Worm (Caenorhabditis elegans): Measurements from ENCODE around the gene C05E4.15.

Gene C05E4.15

DNA sequence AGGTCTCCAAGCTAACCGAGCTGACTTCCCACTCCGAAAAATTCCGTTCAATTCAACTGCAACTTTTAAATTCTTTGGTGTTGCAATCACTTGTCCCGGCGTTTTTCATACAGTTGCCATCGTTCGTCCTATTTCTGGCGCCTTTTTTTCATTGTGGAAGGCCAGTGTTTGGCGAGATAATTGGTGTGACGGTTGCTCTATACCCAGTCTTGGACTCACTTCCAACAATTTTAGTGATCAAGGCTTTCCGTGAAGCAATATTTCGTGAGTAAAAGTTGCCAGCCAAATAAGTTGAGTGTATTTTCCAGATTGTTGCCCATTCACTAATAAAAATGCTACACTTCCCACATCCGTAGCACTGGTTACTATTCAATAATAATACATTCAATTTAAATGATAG, 11.1 kb upstream of the C05E4.15 start:
- no peak for TF ChIP-seq unc-62 (GFP tag; optimal IDR thresholded peaks at IDR 0.05)

DNA sequence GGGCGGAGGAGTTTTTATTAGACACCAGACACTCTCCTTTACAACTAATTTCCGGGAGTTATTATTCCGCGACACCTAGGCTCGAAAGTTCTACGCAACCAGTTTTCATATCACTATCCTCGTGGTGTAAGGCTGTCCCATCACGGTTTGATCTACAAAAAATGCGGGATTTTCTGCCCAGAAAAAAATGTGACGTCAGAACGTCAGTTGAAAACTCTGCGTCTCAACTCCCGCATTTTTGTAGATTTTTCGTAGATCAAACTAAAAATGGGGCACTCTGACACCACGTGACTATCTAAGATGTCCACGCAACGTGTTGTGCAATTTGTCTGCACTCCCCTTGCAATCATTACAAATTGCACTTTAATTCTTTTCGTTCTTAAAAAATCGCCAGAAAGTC, 3.6 kb upstream of the C05E4.15 start, which contains the start of gene str-238:
Gene str-238 (plus strand): TSS at position 301 of the 400 bp plus-strand sequence.
- no peak for TF ChIP-seq unc-62 (GFP tag; optimal IDR thresholded peaks at IDR 0.05)

DNA sequence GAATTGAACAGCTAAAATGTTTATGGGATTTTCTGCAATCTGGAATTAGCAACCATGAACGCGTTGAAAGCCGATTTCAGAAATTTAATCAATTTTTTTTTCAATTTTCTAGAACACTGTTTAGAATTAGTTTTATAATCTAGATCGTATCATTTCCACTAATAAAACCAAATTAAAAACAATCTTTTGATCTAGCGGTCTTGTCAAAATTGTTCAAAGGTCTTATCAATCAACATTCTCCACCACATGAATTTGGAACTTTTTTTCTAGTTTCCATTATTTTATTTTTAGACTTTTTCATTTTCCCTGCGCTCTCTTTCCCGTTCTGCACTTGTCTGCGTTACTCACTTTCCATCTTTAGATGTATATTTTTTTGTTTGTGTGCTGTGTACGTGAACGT, 1.2 kb upstream of the C05E4.15 start, which contains the start of gene srp-2:
Gene srp-2 (plus strand): TSS at position 301 of the 400 bp plus-strand sequence.
- TF ChIP-seq unc-62 (GFP tag; optimal IDR thresholded peaks at IDR 0.05), result no peak

DNA sequence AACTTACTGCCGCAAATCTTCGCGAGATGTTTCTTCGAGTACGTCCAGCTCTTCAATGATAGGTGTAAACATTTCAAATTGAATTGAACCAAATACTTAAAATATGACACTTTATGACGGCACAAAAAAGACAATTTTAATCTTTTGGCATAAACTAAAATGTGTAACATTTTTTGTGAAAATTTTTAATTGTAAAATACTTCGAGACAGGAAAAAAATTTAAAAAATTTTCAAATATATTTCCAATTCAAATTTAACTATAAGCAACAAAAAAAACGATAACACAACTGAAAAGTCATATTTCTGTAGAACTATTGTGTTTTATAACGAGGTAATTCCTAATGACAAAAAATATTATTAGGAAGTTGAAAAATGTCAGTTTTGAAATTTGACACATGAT, 747 bp upstream of the C05E4.15 start, which contains the start of gene C05E4.12:
Gene C05E4.12 (minus strand): TSS at position 101 of the 400 bp plus-strand sequence.
- no peak for TF ChIP-seq unc-62 (GFP tag; optimal IDR thresholded peaks at IDR 0.05)

DNA sequence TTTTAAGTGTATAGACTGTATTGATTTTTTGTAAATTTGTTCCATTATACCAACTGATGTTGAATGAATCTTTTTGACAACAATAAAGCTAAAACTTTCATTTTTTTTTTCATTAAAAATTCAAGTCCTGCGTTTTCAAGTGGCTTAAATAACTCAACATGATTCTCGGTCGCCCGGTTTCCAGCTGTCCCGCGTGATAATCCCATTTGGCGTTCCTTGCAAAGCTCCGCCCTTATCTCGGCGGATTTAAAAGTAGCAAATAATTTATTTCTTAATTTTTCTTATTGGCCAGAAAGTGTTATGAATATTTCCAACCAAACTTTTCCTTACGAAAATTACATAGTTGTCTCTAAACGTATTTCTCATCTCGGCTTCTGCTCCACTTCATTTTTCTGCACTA, 5.0 kb downstream of the C05E4.15 start, which contains the start of gene str-20:
Gene str-20 (plus strand): TSS at position 301 of the 400 bp plus-strand sequence.
- no peak for TF ChIP-seq unc-62 (GFP tag; optimal IDR thresholded peaks at IDR 0.05)

DNA sequence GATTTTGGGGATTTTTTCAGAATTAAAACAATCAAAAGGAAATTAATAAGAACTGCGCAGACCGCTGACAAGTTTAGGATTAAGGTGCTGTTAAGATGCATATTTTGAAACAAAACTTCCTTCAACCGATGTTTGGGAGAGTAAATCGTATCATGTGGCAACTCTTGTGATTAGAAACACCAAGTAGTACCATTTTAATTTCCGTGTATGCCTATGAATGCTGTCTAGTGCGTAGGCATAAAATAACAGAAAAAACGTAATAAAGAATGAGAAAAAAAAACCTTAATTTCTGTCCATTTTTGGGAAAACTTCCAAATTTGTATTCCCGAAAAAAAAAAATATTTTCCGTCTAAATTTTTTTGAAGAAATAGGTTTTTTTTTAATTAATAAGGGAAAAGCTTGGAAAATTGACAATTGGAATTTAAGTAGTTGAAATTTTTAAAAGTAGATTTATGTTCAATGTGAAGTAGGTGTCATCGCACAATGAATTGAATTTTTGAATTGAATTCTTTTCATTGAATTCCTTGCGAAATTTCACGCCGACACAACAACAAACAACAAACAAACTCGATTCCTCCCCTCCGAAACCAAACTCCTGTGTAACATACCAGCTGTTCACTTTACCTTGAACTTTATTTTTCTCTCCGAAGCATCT, 8.3 kb downstream of the C05E4.15 start, which contains the start of the genes str-262 and srp-1:
Gene str-262 (minus strand): TSS at position 101 of the 655 bp plus-strand sequence.
Gene srp-1 (plus strand): TSS at position 605 of the 655 bp plus-strand sequence.
- TF ChIP-seq unc-62 (GFP tag; optimal IDR thresholded peaks at IDR 0.05), result no peak

DNA sequence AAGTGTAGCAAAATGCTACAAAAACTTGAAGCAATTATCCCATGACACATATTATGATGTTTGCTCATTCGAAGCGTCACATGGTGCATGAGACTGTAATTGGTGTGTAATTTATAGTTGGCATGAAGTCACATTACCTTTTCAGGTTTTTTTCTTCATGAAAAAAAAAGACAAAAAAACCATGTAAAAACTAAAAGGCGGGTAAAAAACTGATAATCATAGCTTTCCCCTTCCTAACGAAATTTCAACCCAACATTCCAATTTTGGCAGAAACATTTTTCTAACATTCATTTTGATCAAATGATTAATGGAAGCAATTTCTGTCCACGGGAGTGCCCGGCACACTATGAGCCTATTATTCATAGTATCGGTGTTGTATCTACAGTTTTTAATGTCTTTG, 13.1 kb downstream of the C05E4.15 start, which contains the start of gene sri-4:
Gene sri-4 (plus strand): TSS at position 301 of the 400 bp plus-strand sequence.
- TF ChIP-seq unc-62 (GFP tag; optimal IDR thresholded peaks at IDR 0.05), result no peak

DNA sequence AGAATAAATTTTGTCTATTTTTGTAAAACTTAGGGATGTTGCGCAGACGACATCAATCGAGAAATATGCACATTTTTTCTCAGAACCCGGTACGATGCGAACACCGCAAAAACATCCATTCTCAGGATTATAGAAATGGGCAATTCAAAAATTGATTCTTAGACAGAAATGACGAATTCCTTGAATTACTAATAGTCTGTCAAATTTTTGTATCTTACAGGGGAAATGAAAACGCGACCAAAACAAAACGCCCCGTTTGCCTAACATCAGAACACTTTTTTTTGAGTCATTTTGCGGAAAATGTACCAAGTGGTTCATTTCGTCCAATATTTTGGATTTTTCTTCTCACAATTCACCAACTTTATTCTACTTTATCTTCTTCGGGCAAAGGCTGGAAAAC, 17.8 kb downstream of the C05E4.15 start, which contains the start of gene str-134:
Gene str-134 (plus strand): TSS at position 301 of the 400 bp plus-strand sequence.
- TF ChIP-seq unc-62 (GFP tag; optimal IDR thresholded peaks at IDR 0.05), result no peak

DNA sequence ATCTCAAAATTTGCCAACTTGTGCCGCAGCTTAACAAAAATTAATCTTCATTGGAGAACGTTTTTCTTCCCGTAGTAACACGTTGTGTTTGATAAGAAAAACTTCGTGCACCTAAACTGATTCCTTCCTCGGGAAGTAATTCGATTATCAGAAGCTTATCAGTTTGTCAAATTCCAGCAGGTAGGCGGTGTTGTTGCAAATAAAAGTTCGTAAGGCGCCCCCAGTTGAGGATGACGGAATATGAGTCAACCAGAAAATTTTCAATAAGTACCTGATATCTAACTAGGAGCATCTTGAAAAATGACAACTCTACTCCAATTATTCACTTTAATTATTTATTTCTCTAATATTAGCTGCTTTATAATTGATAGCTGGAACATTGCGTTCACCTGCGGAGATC, 19.3 kb downstream of the C05E4.15 start, which contains the start of gene C05E4.7:
Gene C05E4.7 (plus strand): TSS at position 301 of the 400 bp plus-strand sequence.
- TF ChIP-seq unc-62 (GFP tag; optimal IDR thresholded peaks at IDR 0.05), result no peak

DNA sequence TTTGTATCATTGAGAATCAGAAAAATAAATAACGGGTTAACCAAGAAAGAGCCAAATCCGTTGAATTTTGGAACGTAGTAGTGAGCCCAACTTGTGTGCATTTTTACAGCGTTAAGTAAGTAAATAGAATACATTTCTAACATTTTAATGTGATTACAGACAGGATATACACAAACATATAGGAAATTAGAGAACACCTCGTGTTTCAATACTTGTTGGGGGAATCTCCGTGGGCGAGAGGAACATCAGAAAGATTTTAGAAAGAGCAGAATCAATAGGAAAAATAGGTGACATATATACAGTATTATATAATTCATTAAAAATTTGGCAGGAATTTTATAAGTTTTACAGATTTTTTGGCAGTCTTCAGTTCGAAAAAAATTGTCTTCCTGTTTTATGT, 22.4 kb downstream of the C05E4.15 start, which contains the start of gene srj-24:
Gene srj-24 (minus strand): TSS at position 101 of the 400 bp plus-strand sequence.
- TF ChIP-seq unc-62 (GFP tag; optimal IDR thresholded peaks at IDR 0.05), result no peak

DNA sequence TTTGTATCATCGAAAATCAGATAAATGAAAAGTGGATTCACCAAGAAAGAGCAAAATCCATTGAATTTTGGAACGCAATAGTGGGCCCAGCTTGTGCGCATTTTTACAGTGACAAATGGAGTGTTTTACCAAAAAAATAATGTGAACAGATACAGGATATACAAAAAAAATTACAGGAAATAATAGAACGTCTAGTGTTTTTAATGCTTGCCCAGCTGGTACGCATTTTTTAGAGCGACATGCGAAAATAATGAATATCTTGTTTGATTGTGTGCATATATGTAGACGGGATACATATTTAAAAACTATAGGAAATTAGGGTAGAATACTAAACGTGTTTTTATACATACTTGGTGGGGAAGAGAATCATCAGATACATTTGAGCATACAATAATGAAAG, 25.0 kb downstream of the C05E4.15 start, which contains the start of gene srj-25:
Gene srj-25 (minus strand): TSS at position 101 of the 400 bp plus-strand sequence.
- no peak for TF ChIP-seq unc-62 (GFP tag; optimal IDR thresholded peaks at IDR 0.05)

DNA sequence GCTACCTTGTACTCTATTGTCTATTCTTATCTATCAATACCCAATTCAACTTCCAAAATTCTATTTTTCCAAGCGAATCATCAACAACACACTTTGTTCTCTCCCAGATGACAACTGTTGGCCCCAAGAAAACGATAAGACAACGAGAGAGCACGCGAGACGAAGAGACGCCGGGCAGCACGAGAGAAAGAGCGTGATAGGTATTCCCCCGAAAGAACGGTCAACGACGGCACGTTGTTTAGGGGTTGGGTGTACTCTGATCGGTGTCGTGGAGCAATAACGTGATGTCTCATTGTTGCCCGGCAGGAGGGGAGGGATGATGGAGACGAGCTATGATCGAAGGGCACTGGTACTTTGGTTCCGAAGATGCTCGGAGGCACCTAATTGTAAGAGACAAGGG, 29.8 kb downstream of the C05E4.15 start:
- TF ChIP-seq unc-62 (GFP tag; optimal IDR thresholded peaks at IDR 0.05), result no peak

DNA sequence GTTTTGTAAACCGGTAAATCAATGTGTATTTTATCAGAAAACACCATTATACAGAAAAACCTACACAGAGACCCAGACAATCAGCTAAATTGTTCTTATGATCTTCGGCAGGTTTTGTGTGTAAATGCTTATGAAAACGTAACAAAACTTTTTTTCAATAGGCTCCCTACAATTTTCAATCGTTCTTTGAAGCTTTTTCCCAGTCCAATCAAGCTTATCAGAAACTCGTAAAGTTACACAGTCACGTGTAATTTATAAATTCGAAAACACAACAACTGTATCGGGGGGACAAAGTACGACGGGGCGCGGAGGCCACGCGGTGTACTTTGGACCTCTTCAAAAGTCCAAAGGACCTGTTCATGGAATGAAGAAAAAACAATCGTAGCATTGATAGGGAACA, 30.9 kb downstream of the C05E4.15 start:
- TF ChIP-seq unc-62 (GFP tag; optimal IDR thresholded peaks at IDR 0.05), result no peak

DNA sequence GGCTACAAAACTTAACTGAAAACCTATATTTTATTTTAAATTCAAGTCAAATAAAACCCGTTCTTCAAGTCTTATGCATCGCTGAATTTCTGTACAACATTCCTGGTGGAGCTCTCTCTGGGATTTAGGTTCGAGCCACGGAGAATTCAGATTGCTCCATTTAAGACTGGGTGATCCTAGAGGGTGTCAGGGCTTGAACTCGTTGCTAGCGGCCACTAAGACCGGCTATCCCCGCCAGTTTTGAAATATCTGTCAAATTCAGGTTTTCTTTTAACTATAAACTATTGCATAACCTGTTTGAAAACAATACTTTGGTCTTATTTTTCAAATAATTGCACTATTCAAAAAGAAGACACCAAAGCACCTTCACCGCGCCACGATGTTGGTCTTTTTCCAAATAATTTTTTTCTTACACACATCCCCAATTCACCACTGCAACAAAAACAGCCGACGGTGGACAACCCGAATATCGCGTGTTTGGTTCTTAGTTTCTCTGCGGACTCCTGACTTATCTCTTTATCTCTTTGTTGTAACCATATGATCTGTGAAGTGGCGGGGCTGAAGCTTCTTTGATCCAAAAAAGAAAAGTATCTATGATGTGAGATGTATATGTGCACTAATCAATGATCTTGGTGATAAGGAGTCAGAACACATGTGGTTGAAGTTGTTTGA, 32.2 kb downstream of the C05E4.15 start:
- no peak for TF ChIP-seq unc-62 (GFP tag; optimal IDR thresholded peaks at IDR 0.05)

DNA sequence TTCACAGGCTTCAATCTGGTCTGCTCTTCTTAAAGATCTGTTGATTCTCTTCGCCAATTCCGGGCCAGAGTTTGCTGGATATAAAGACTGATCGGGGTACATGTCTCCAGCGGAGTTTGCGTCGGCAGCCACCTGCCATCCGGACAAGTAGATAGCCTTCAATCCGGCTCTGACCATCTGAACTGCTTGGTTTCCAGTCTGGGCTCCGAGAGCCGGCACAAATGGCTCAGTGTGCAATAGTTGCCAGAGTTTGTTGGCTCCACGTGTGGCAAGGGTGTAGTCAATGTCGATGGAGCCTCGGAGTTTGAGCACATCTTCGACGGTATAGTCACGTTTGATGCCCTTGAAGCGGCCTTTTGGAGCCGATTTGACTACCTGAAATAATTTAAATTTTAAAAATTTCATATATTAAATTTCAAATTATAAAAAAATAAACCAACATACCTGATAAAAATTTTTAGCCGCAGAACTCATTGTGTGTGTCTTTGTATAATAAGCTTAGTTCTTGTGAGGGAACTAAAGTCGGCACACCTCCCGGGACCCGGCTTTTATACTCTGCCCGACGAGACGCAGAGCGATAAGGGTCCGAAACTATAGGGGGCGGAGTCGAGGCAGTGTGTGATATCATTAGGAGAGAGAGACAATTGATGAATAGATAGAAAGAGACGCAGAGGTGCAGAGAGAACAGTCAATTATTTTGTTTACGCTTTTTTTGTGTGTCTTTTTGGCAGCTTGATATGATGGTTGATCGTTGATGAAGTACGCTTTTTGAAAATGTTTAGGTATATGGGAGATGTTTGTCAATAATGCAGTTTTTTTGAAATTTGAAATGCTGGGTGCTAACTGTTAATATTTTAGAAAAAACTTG, 33.4 kb downstream of the C05E4.15 start, which contains the start of the genes icl-1 and srh-2:
Gene icl-1 (minus strand): TSS at position 521 of the 868 bp plus-strand sequence.
Gene srh-2 (plus strand): TSS at position 818 of the 868 bp plus-strand sequence.
- no peak for TF ChIP-seq unc-62 (GFP tag; optimal IDR thresholded peaks at IDR 0.05)
